Fruit fly (Drosophila melanogaster) S2 (cell line): ENCODE measurements around the gene CG14282.

Experiments
- CG8478 ChIP-seq: fragments of >200 bp; optimal IDR thresholded peaks from 2 replicates; lab custom pipeline; 2018
- CTCF ChIP-seq, 2 experiments: fragments of >200 bp; optimal IDR thresholded peaks; 2 replicates each; lab custom pipeline; 2018

CG14282 gene

DNA sequence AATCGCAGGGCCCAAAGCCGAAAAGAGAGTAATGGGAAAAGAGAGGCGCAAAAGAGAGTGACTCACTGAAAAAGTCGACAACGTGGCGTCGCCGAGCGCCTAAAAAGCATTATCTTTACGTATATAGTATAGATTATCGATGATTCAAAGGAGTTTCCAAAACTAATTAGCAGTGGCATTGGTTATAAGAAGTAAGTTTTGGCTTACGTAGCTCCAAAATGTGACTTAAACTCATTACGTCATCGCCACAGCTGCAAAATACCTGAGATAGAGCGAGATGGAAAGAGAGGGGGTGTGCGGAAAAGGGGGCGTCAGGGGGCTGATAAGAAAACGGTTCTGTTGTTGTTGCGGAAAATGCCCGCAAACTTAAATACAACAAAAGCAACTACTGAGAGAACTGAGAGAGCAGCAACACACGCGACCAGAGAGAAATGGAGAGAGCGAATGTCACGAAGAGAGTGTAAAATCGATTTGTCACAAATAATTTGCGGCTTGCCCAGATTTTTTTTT is 48.7 kb downstream of the CG14282 start:
- no peak for TF ChIP-seq CTCF (optimal IDR thresholded peaks at IDR 0.05; lab: Kevin White, UChicago)
- TF ChIP-seq CG8478 (lab: Kevin White, UChicago): no peak

DNA sequence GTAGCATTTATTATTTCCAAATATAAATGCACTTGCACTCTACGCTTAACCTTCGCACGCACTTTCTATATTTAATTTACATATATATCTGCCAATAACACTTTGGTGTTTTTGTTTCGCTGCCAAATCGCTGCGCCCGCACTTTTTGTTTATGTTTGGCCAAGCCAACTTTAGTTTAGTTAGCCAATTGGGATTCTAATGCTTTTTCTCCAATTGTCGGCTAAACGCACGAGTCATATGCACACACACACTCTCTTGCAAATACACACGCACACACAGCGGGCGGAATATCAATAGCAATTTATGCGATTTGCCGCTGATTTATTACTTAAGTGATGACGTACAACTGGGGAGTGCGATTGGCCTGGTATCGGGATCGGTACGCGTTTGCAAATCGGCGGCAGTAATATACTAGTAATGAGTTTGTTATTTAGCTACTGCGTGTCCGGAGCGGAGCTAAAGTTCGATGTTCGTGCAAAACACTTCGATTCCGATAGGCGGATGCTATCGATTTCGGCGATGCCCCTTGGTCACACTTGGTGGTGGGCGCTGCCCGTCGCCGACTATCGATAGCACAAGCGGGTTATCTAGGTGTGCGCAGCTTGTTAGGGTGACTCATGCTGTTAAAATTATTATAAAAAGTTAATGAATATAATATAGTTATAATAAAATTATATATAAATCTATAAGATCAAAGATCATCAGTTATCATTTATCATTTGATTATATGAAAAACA is 49.5 kb downstream of the CG14282 start, which contains the start of gene vib:
Gene vib (minus strand): TSS at position 515 of the 737 bp plus-strand sequence.
- TF ChIP-seq CG8478 (lab: Kevin White, UChicago) (no peak), CTCF (optimal IDR thresholded peaks at IDR 0.05; lab: Kevin White, UChicago) (no peak)
